Worm (Caenorhabditis elegans) whole organism, L2 larva: ENCODE data around the gene copb-2.

Experiments used
- C34F6.9 ChIP-seq: fragments of 150-350 bp; optimal IDR thresholded peaks from 2 replicates; lab custom pipeline; 2014; ENCODE audit warnings: missing biosample characterization, missing genetic modification characterization
- F13H6.1 ChIP-seq: sonication (generic microtip); optimal IDR thresholded peaks from 2 replicates; lab custom pipeline; 2016; ENCODE audit warnings: missing genetic modification characterization, missing compliant biosample characterization
- R02D3.7 ChIP-seq: fragments of 150-350 bp; optimal IDR thresholded peaks from 2 replicates; lab custom pipeline; 2014; ENCODE audit warnings: missing biosample characterization, missing genetic modification characterization
- Y55F3AM.14 ChIP-seq: fragments of 200-800 bp; sonication (Bioruptor generic); optimal IDR thresholded peaks from 2 replicates; lab custom pipeline; 2018; ENCODE audit warnings: mild to moderate bottlenecking, missing genetic modification characterization, missing compliant biosample characterization
- ZK546.5 ChIP-seq: sonication (generic microtip); optimal IDR thresholded peaks from 2 replicates; lab custom pipeline; 2017; ENCODE audit warnings: missing biosample characterization, missing genetic modification characterization
- aly-2 ChIP-seq: fragments of 150-350 bp; optimal IDR thresholded peaks from 2 replicates; lab custom pipeline; 2014; ENCODE audit warnings: missing biosample characterization, missing genetic modification characterization
- ama-1 ChIP-seq: fragments of 150-350 bp; optimal IDR thresholded peaks from 2 replicates; lab custom pipeline; 2018; ENCODE audit warnings: inconsistent platforms
- blmp-1 ChIP-seq: sonication (generic microtip); optimal IDR thresholded peaks from 2 replicates; lab custom pipeline; 2017; ENCODE audit warnings: missing genetic modification characterization, mild to moderate bottlenecking, missing compliant biosample characterization, antibody characterized with exemption, moderate library complexity; ENCODE audit not compliant: insufficient read depth
- ceh-16 ChIP-seq: fragments of 150-350 bp; optimal IDR thresholded peaks from 2 replicates; lab custom pipeline; 2014; ENCODE audit warnings: missing biosample characterization, missing genetic modification characterization
- ceh-82 ChIP-seq: fragments of 150-350 bp; optimal IDR thresholded peaks from 2 replicates; lab custom pipeline; 2014; ENCODE audit warnings: missing biosample characterization, missing genetic modification characterization
- crh-2 ChIP-seq: sonication (generic microtip); optimal IDR thresholded peaks from 2 replicates; lab custom pipeline; 2017; ENCODE audit warnings: missing biosample characterization, missing genetic modification characterization
- dmd-4 ChIP-seq: sonication (generic microtip); optimal IDR thresholded peaks from 2 replicates; lab custom pipeline; 2017; ENCODE audit warnings: missing biosample characterization, missing genetic modification characterization
- egl-27 ChIP-seq: sonication (generic microtip); optimal IDR thresholded peaks from 3 replicates; lab custom pipeline; 2017; ENCODE audit warnings: missing biosample characterization, missing genetic modification reagents, missing genetic modification characterization
- elt-1 ChIP-seq: fragments of 150-350 bp; optimal IDR thresholded peaks from 2 replicates; lab custom pipeline; 2014; ENCODE audit warnings: missing biosample characterization, missing genetic modification characterization
- elt-3 ChIP-seq: sonication (generic microtip); optimal IDR thresholded peaks from 2 replicates; lab custom pipeline; 2017; ENCODE audit warnings: missing biosample characterization, missing genetic modification characterization
- fos-1 ChIP-seq: fragments of 150-350 bp; optimal IDR thresholded peaks from 2 replicates; lab custom pipeline; 2014; ENCODE audit warnings: missing biosample characterization, missing genetic modification characterization
- gmeb-1 ChIP-seq: fragments of 150-350 bp; optimal IDR thresholded peaks from 2 replicates; lab custom pipeline; 2014; ENCODE audit warnings: missing biosample characterization, missing genetic modification characterization
- lin-11 ChIP-seq: fragments of 150-350 bp; sonication (generic microtip); optimal IDR thresholded peaks from 2 replicates; lab custom pipeline; 2014; ENCODE audit warnings: missing biosample characterization, missing genetic modification characterization, inconsistent platforms, mixed read lengths
- lin-13 ChIP-seq: fragments of 150-350 bp; optimal IDR thresholded peaks from 2 replicates; lab custom pipeline; 2014; ENCODE audit warnings: missing biosample characterization, missing genetic modification reagents, missing genetic modification characterization
- lin-39 ChIP-seq: fragments of 150-350 bp; optimal IDR thresholded peaks from 2 replicates; lab custom pipeline; 2014; ENCODE audit warnings: missing biosample characterization, missing genetic modification reagents, missing genetic modification characterization
- lsy-2 ChIP-seq, 2 experiments: fragments of 150-350 bp in 1 of 2; sonication (generic microtip) in 1 of 2; optimal IDR thresholded peaks; 2 replicates each; lab custom pipeline; 2014 to 2017; ENCODE audit warnings: missing biosample characterization in 2 of 2, missing genetic modification characterization in 2 of 2
- mdl-1 ChIP-seq, 2 experiments: fragments of 150-350 bp in 1 of 2; sonication (generic microtip) in 1 of 2; optimal IDR thresholded peaks; 2 replicates each; lab custom pipeline; 2017; ENCODE audit warnings: missing biosample characterization in 2 of 2, missing genetic modification characterization in 2 of 2
- nhr-10 ChIP-seq: sonication (generic microtip); optimal IDR thresholded peaks from 2 replicates; lab custom pipeline; 2017; ENCODE audit warnings: missing biosample characterization, missing genetic modification characterization
- nhr-11 ChIP-seq: fragments of 150-350 bp; optimal IDR thresholded peaks from 2 replicates; lab custom pipeline; 2014; ENCODE audit warnings: missing biosample characterization, missing genetic modification characterization
- nhr-12 ChIP-seq: fragments of 150-350 bp; optimal IDR thresholded peaks from 2 replicates; lab custom pipeline; 2014; ENCODE audit warnings: missing biosample characterization, missing genetic modification characterization
- nhr-129 ChIP-seq: fragments of 150-350 bp; optimal IDR thresholded peaks from 2 replicates; lab custom pipeline; 2014; ENCODE audit warnings: missing biosample characterization, missing genetic modification characterization
- nhr-21 ChIP-seq: fragments of 150-350 bp; optimal IDR thresholded peaks from 2 replicates; lab custom pipeline; 2014; ENCODE audit warnings: missing biosample characterization, missing genetic modification characterization
- nhr-237 ChIP-seq: fragments of 150-350 bp; optimal IDR thresholded peaks from 2 replicates; lab custom pipeline; 2014; ENCODE audit warnings: missing biosample characterization, missing genetic modification characterization
- nhr-25 ChIP-seq: fragments of 150-350 bp; sonication (generic microtip); optimal IDR thresholded peaks from 3 replicates; lab custom pipeline; 2014; ENCODE audit warnings: missing biosample characterization, missing genetic modification characterization
- nhr-6 ChIP-seq: fragments of 150-350 bp; optimal IDR thresholded peaks from 2 replicates; lab custom pipeline; 2014; ENCODE audit warnings: missing biosample characterization, missing genetic modification characterization
- nhr-77 ChIP-seq: fragments of 150-350 bp; optimal IDR thresholded peaks from 2 replicates; lab custom pipeline; 2014; ENCODE audit warnings: missing biosample characterization, missing genetic modification characterization
- sem-4 ChIP-seq: fragments of 150-350 bp; optimal IDR thresholded peaks from 2 replicates; lab custom pipeline; 2014; ENCODE audit warnings: missing biosample characterization, missing genetic modification reagents, missing genetic modification characterization
- skn-1 ChIP-seq: sonication (generic microtip); optimal IDR thresholded peaks from 2 replicates; lab custom pipeline; 2017; ENCODE audit warnings: missing biosample characterization, missing genetic modification characterization
- sma-3 ChIP-seq: sonication (generic microtip); optimal IDR thresholded peaks from 2 replicates; lab custom pipeline; 2016; ENCODE audit warnings: missing genetic modification reagents, missing genetic modification characterization, missing compliant biosample characterization
- sma-9 ChIP-seq, 2 experiments: fragments of 150-350 bp in 1 of 2; sonication (generic microtip) in 1 of 2; optimal IDR thresholded peaks; 2 replicates each; lab custom pipeline; 2014 to 2016; ENCODE audit warnings: missing genetic modification characterization in 2 of 2, mild to moderate bottlenecking in 1 of 2, missing biosample characterization in 1 of 2, missing compliant biosample characterization in 1 of 2, missing genetic modification reagents in 1 of 2, moderate library complexity in 1 of 2
- snpc-4 ChIP-seq: fragments of 150-350 bp; optimal IDR thresholded peaks from 2 replicates; lab custom pipeline; 2014; ENCODE audit warnings: missing biosample characterization, missing genetic modification characterization
- unc-39 ChIP-seq: fragments of 150-350 bp; optimal IDR thresholded peaks from 2 replicates; lab custom pipeline; 2014; ENCODE audit warnings: missing biosample characterization, missing genetic modification characterization
- unc-55 ChIP-seq: fragments of 150-350 bp; sonication (generic microtip); optimal IDR thresholded peaks from 3 replicates; lab custom pipeline; 2014; ENCODE audit warnings: missing biosample characterization, missing genetic modification reagents, missing genetic modification characterization
- unc-62 ChIP-seq: fragments of 150-350 bp; optimal IDR thresholded peaks from 2 replicates; lab custom pipeline; 2014; ENCODE audit warnings: missing biosample characterization, missing genetic modification reagents, missing genetic modification characterization
- ztf-11 ChIP-seq: sonication (generic microtip); optimal IDR thresholded peaks from 2 replicates; lab custom pipeline; 2017; ENCODE audit warnings: missing biosample characterization, missing genetic modification characterization
- ztf-4 ChIP-seq: fragments of 150-350 bp; optimal IDR thresholded peaks from 2 replicates; lab custom pipeline; 2014; ENCODE audit warnings: missing biosample characterization, missing genetic modification characterization

The copb-2 gene

ce11 chrIV:9427959-9428358 lies 31.6 kb upstream of the copb-2 start, which contains the start of gene F59B8.1:
TSS of gene F59B8.1 (plus strand) at chrIV:9428259.
- no peak for TF ChIP-seq lin-11
- TF ChIP-seq aly-2 (tag; lab: Kevin White, UChicago), result no peak
- TF ChIP-seq elt-1 (tag; lab: Kevin White, UChicago), result no peak
- no peak for TF ChIP-seq fos-1 (tag; lab: Kevin White, UChicago)
- TF ChIP-seq skn-1 (tag; lab: Kevin White, UChicago), result no peak
- no peak for TF ChIP-seq sma-3 (GFP tag; lab: Kevin White, UChicago)
- no peak for TF ChIP-seq nhr-21 (tag; lab: Kevin White, UChicago)
- TF ChIP-seq sem-4 (tag; lab: Kevin White, UChicago), result no peak
- TF ChIP-seq dmd-4 (tag; lab: Kevin White, UChicago), result no peak
- TF ChIP-seq ceh-16, result no peak
- no peak for TF ChIP-seq ztf-11 (tag; lab: Kevin White, UChicago)
- no peak for TF ChIP-seq nhr-77
- no peak for TF ChIP-seq nhr-6 (tag; lab: Kevin White, UChicago)
- no peak for TF ChIP-seq R02D3.7 (tag; lab: Kevin White, UChicago)
- no peak for TF ChIP-seq nhr-11
- no peak for TF ChIP-seq nhr-10 (tag; lab: Kevin White, UChicago)

DNA sequence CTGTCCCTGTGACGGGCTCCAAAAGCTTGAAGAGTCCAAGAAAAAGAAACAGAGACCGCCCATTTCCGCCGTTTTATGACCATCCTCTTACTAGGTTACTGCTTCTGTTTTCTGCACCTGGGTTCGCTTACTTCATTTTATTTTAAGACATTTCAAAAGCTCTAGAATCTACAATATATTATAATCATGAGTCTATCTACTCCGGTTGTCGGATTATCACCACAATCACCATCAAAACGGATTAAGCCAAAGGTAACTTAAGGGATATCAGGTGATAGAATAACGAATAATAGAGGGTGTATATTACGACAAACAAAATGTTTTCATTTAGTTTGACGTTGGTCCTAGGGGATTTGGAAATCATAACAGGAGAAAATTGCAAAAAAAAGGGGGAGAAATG lies 27.2 kb upstream of the copb-2 start:
- TF ChIP-seq nhr-6 (tag; lab: Kevin White, UChicago) (no peak), unc-55 (GFP tag; lab: Kevin White, UChicago) (no peak), nhr-10 (tag; lab: Kevin White, UChicago) (no peak), ceh-82 (no peak), nhr-129 (tag; lab: Kevin White, UChicago) (no peak), lin-13 (no peak), unc-62 (GFP tag; lab: Kevin White, UChicago) (no peak), nhr-12 (no peak), nhr-237 (tag; lab: Kevin White, UChicago) (no peak), blmp-1 (no peak), lin-11 (no peak), ama-1 (no peak)

DNA sequence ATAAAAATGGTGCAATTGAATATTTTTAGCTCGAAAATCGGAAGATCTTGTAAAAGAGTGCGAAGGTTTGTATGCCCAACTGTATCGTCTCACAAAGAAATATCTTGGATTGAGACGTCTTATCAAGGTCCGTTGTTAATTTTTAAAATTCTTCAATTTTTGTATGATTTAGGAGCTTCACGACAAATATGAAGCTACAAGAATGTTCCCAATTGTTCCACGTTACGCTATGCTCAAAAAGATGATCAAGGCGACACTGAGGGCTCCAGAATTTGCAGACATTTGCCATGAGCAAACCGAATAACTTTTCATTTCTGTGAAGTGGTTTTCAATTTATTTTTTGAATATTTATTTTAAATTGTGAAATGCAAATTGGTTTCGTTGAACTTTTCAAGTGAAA lies 20.8 kb upstream of the copb-2 start:
- TF ChIP-seq mdl-1 (tag; optimal IDR thresholded peaks at IDR 0.05; lab: Kevin White, UChicago), result peak in 1 of 2 experiments; percentile 0
- TF ChIP-seq gmeb-1 (tag; lab: Kevin White, UChicago), result peak; percentile 51
- no peak for TF ChIP-seq egl-27 (tag; lab: Kevin White, UChicago)
- TF ChIP-seq lsy-2 (tag; optimal IDR thresholded peaks at IDR 0.05; lab: Kevin White, UChicago), result peak in 1 of 2 experiments; percentile 27
- peak; percentile 85 for TF ChIP-seq ama-1
- no peak for TF ChIP-seq unc-39 (tag; lab: Kevin White, UChicago)
- TF ChIP-seq nhr-6 (tag; lab: Kevin White, UChicago), result peak; percentile 37
- peak; percentile 29 for TF ChIP-seq nhr-129 (tag; lab: Kevin White, UChicago)
- peak; percentile 10 for TF ChIP-seq fos-1 (tag; lab: Kevin White, UChicago)
- peak; percentile 19 for TF ChIP-seq ztf-4
- TF ChIP-seq sma-9 (GFP tag; optimal IDR thresholded peaks at IDR 0.05; lab: Kevin White, UChicago), result peak; percentile 64
- no peak for TF ChIP-seq sma-9 (tag; optimal IDR thresholded peaks at IDR 0.05; lab: Kevin White, UChicago)
- peak; percentile 73 for TF ChIP-seq sma-3 (GFP tag; lab: Kevin White, UChicago)
- peak; percentile 37 for TF ChIP-seq crh-2 (tag; lab: Kevin White, UChicago)
- no peak for TF ChIP-seq snpc-4 (tag; lab: Kevin White, UChicago)
- TF ChIP-seq Y55F3AM.14 (GFP tag; lab: Kevin White, UChicago), result no peak
- TF ChIP-seq lin-39 (tag; lab: Kevin White, UChicago), result no peak
- no peak for TF ChIP-seq aly-2 (tag; lab: Kevin White, UChicago)
- peak; percentile 66 for TF ChIP-seq lin-13
- TF ChIP-seq, all 48 proteins: peak for 12

ce11 chrIV:9440880-9441336 lies 18.6 kb upstream of the copb-2 start, which contains the start of gene idh-1:
TSS of gene idh-1 (minus strand) at chrIV:9441107.
- TF ChIP-seq F13H6.1 (tag; lab: Kevin White, UChicago) (peak; percentile 48), ZK546.5 (tag; lab: Kevin White, UChicago) (no peak), mdl-1 (tag; optimal IDR thresholded peaks at IDR 0.05; lab: Kevin White, UChicago) (no peak), nhr-25 (tag; lab: Kevin White, UChicago) (peak; percentile 68), elt-3 (tag; lab: Kevin White, UChicago) (no peak), lsy-2 (tag; optimal IDR thresholded peaks at IDR 0.05; lab: Kevin White, UChicago) (peak in 1 of 2 experiments; percentile 41), fos-1 (tag; lab: Kevin White, UChicago) (peak; percentile 12), snpc-4 (tag; lab: Kevin White, UChicago) (peak; percentile 76), crh-2 (tag; lab: Kevin White, UChicago) (peak; percentile 0), nhr-129 (tag; lab: Kevin White, UChicago) (peak; percentile 72), gmeb-1 (tag; lab: Kevin White, UChicago) (peak; percentile 49), ama-1 (peak; percentile 81), sma-3 (GFP tag; lab: Kevin White, UChicago) (peak; percentile 11), C34F6.9 (tag; lab: Kevin White, UChicago) (peak; percentile 21)
- TF ChIP-seq, all 48 proteins: peak for 11
